Worm (Caenorhabditis elegans): ENCODE data around the gene R12B2.3.

- no peak for TF ChIP-seq ceh-36 (tag; optimal IDR thresholded peaks at IDR 0.05)
- no peak for TF ChIP-seq aly-1 (tag; optimal IDR thresholded peaks at IDR 0.05)
These were observed 21.6 kb downstream of the R12B2.3 start for ce11 chrIII:5826895-5827437.

Data from whole organism, early embryonic.